Fruit fly (Drosophila melanogaster): ENCODE data around the gene CG14262.

The CG14262 gene

dm6 chr3R:27263434-27264215, 1.6 kb downstream of the CG14262 start, which contains the start of gene woc (continued):
- TF ChIP-seq Hmr (GFP tag; optimal IDR thresholded peaks at IDR 0.05), result peak; percentile 43
- TF ChIP-seq CG3726 (GFP tag; IDR thresholded peaks at IDR 0.05), result peak; percentile 55; the same call in 1 of the 3 replicates
- peak; percentile 59; the same call in 3 of the 4 replicates for TF ChIP-seq Gug (GFP tag; IDR thresholded peaks at IDR 0.05)
- no peak for TF ChIP-seq Mes4 (GFP tag; optimal IDR thresholded peaks at IDR 0.05)
- TF ChIP-seq Dek (tag; optimal IDR thresholded peaks at IDR 0.05), result no peak
- TF ChIP-seq HLH54F (GFP tag; optimal IDR thresholded peaks at IDR 0.05), result peak; percentile 78
- peak; percentile 48 for TF ChIP-seq nmo (GFP tag; optimal IDR thresholded peaks at IDR 0.05)
- peak; percentile 74 for TF ChIP-seq Drgx (GFP tag; IDR thresholded peaks at IDR 0.05)
- no peak for TF ChIP-seq sens-2 (GFP tag; IDR thresholded peaks at IDR 0.05)
- no peak for TF ChIP-seq wor (GFP tag; IDR thresholded peaks at IDR 0.05)
- peak; percentile 61 for TF ChIP-seq pho (GFP tag; optimal IDR thresholded peaks at IDR 0.05)
- peak; percentile 61 for TF ChIP-seq CG18619 (GFP tag; optimal IDR thresholded peaks at IDR 0.05)
- TF ChIP-seq CG32532 (GFP tag; IDR thresholded peaks at IDR 0.05), result peak; percentile 68; the same call in 1 of the 2 replicates
- TF ChIP-seq CG7745 (tag; optimal IDR thresholded peaks at IDR 0.05), result no peak
- peak; percentile 85 for TF ChIP-seq CG15479 (GFP tag; optimal IDR thresholded peaks at IDR 0.05)
- peak; percentile 55 for TF ChIP-seq MESR4 (GFP tag; optimal IDR thresholded peaks at IDR 0.05)
- peak in 1 of 2 experiments; percentile 39 for TF ChIP-seq Hr51 (GFP tag; optimal IDR thresholded peaks at IDR 0.05)
- TF ChIP-seq CG31224 (GFP tag; IDR thresholded peaks at IDR 0.05), result peak; percentile 43; the same call in 1 of the 2 replicates
- peak; percentile 43 for TF ChIP-seq CG9215 (GFP tag; IDR thresholded peaks at IDR 0.05)
- no peak for TF ChIP-seq CG30020 (tag; optimal IDR thresholded peaks at IDR 0.05)
- peak; percentile 99 for TF ChIP-seq CG8388 (GFP tag; optimal IDR thresholded peaks at IDR 0.05)
- TF ChIP-seq CG1233 (GFP tag; optimal IDR thresholded peaks at IDR 0.05), result peak; percentile 16
- TF ChIP-seq trem (tag; optimal IDR thresholded peaks at IDR 0.05), result peak; percentile 99
- TF ChIP-seq ftz-f1 (GFP tag; optimal IDR thresholded peaks at IDR 0.05), result no peak
- peak; percentile 65 for TF ChIP-seq CG13775 (GFP tag; optimal IDR thresholded peaks at IDR 0.05)
- TF ChIP-seq CG6272 (GFP tag; IDR thresholded peaks at IDR 0.05), result 0 out of 2 replicates have a peak, but pooled peaks have one; percentile 38
- TF ChIP-seq h (optimal IDR thresholded peaks at IDR 0.05), result peak; percentile 35
- TF ChIP-seq CG1602 (GFP tag; optimal IDR thresholded peaks at IDR 0.05), result peak; percentile 45
- peak; percentile 96 for TF ChIP-seq CG34422 (GFP tag; IDR thresholded peaks at IDR 0.05)
- TF ChIP-seq Bdp1 (GFP tag; optimal IDR thresholded peaks at IDR 0.05), result peak; percentile 46
- TF ChIP-seq zen2 (GFP tag; IDR thresholded peaks at IDR 0.05; ENCODE audit: partially characterized antibody), result peak; percentile 95
- TF ChIP-seq nerfin-1 (tag; optimal IDR thresholded peaks at IDR 0.05), result peak; percentile 40
- no peak for TF ChIP-seq CG11560 (tag; IDR thresholded peaks at IDR 0.05)
- TF ChIP-seq da (GFP tag; optimal IDR thresholded peaks at IDR 0.05), result no peak
- TF ChIP-seq CG11093 (GFP tag; IDR thresholded peaks at IDR 0.05), result 0 out of 3 replicates have a peak, but pooled peaks have one; percentile 21
- TF ChIP-seq dm (GFP tag; optimal IDR thresholded peaks at IDR 0.05), result peak; percentile 70
- no peak for TF ChIP-seq PHDP (tag; optimal IDR thresholded peaks at IDR 0.05)
- peak; percentile 86 for TF ChIP-seq Sin3A (optimal IDR thresholded peaks at IDR 0.05)
- TF ChIP-seq CG2116 (GFP tag; optimal IDR thresholded peaks at IDR 0.05), result peak; percentile 63
- TF ChIP-seq CG10654 (GFP tag; optimal IDR thresholded peaks at IDR 0.05), result peak; percentile 32
- TF ChIP-seq CG16863 (GFP tag; optimal IDR thresholded peaks at IDR 0.05), result peak; percentile 64
- peak; percentile 94 for TF ChIP-seq E2f1 (GFP tag; IDR thresholded peaks at IDR 0.05)
- peak; percentile 52; the same call in 1 of the 2 replicates for TF ChIP-seq HLH3B (GFP tag; IDR thresholded peaks at IDR 0.05)
- TF ChIP-seq so (GFP tag; IDR thresholded peaks at IDR 0.05), result peak; percentile 28; the same call in 1 of the 3 replicates
- TF ChIP-seq CG2120 (GFP tag; optimal IDR thresholded peaks at IDR 0.05), result peak; percentile 78
- peak; percentile 89 for TF ChIP-seq CG9797 (GFP tag; optimal IDR thresholded peaks at IDR 0.05)
- TF ChIP-seq Stat92E (GFP tag; optimal IDR thresholded peaks at IDR 0.05), result peak in 1 of 3 experiments; percentile 22
- TF ChIP-seq insv (GFP tag; optimal IDR thresholded peaks at IDR 0.05), result peak in 1 of 2 experiments; percentile 23
- TF ChIP-seq pros (GFP tag; optimal IDR thresholded peaks at IDR 0.05), result no peak
